Worm (Caenorhabditis elegans) whole organism, L3 larva: ENCODE measurements around the gene ufbp-1.

Source experiments
- ZK546.5 ChIP-seq: sonication (generic microtip); optimal IDR thresholded peaks from 2 replicates; lab custom pipeline; 2017; ENCODE audit warnings: missing biosample characterization, missing genetic modification characterization
- ceh-16 ChIP-seq: sonication (generic microtip); optimal IDR thresholded peaks from 2 replicates; lab custom pipeline; 2017; ENCODE audit warnings: missing biosample characterization, missing genetic modification characterization
- elt-3 ChIP-seq, 3 experiments: fragments of 150-350 bp in 1 of 3; sonication (generic microtip) in 2 of 3; optimal IDR thresholded peaks; 2 replicates in 2 of 3; 4 replicates in 1 of 3; lab custom pipeline; 2014 to 2017; ENCODE audit warnings: missing biosample characterization in 3 of 3, missing genetic modification characterization in 3 of 3
- mdl-1 ChIP-seq: fragments of 150-350 bp; optimal IDR thresholded peaks from 2 replicates; lab custom pipeline; 2014; ENCODE audit warnings: missing biosample characterization, missing genetic modification characterization
- nhr-28 ChIP-seq: fragments of 150-350 bp; optimal IDR thresholded peaks from 2 replicates; lab custom pipeline; 2014; ENCODE audit warnings: missing biosample characterization, missing genetic modification characterization
- nhr-77 ChIP-seq: fragments of 150-350 bp; optimal IDR thresholded peaks from 2 replicates; lab custom pipeline; 2014; ENCODE audit warnings: missing biosample characterization, missing genetic modification characterization
- pqm-1 ChIP-seq: fragments of 150-350 bp; optimal IDR thresholded peaks from 2 replicates; lab custom pipeline; 2017; ENCODE audit warnings: missing biosample characterization, missing genetic modification characterization, inconsistent platforms
- tbx-2 ChIP-seq: sonication (generic microtip); optimal IDR thresholded peaks from 2 replicates; lab custom pipeline; 2016; ENCODE audit warnings: mild to moderate bottlenecking, missing genetic modification characterization, missing compliant biosample characterization
- ztf-11 ChIP-seq: fragments of 150-350 bp; optimal IDR thresholded peaks from 2 replicates; lab custom pipeline; 2014; ENCODE audit warnings: missing biosample characterization, missing genetic modification characterization
- ztf-4 ChIP-seq: fragments of 150-350 bp; optimal IDR thresholded peaks from 2 replicates; lab custom pipeline; 2014; ENCODE audit warnings: missing biosample characterization, missing genetic modification characterization

DNA sequence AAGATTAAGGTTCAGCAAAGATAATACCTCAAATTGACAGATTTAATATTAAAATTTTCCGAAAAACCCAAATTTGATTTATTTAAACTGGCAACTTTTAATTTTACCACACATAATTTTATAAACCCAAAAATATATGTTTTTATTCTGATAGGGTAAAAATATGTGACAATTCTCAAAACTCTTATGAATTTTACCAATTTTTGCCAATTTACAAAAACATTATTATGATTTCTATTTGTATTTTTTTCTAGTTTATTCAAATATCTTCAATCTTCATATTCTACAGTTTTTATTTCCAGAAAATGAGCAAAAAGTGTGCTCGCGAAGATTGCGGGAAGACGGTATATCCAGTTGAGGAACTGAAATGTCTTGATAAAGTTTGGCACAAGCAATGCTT, 40.4 kb upstream of the ufbp-1 start, which contains the start of gene F42H10.3:
- TF ChIP-seq ZK546.5 = no peak
- no peak for TF ChIP-seq tbx-2 (tag; lab: Kevin White, UChicago)
- TF ChIP-seq ceh-16 = no peak
- no peak for TF ChIP-seq pqm-1 (tag; lab: Kevin White, UChicago)
- TF ChIP-seq nhr-28 (tag; lab: Kevin White, UChicago) = no peak
- TF ChIP-seq ztf-11 = no peak
- no peak for TF ChIP-seq mdl-1 (tag; lab: Kevin White, UChicago)
- no peak for TF ChIP-seq ztf-4 (tag; lab: Kevin White, UChicago)
- TF ChIP-seq elt-3 (tag; optimal IDR thresholded peaks at IDR 0.05; lab: Kevin White, UChicago) = no peak
- no peak for TF ChIP-seq nhr-77 (tag; lab: Kevin White, UChicago)
